Fruit fly (Drosophila melanogaster): ENCODE measurements around the gene CG11357.

The CG11357 gene

dm6 chr3L:4510317-4510716 lies 31.5 kb upstream of the CG11357 start:
- TF ChIP-seq h (GFP tag; optimal IDR thresholded peaks at IDR 0.05): no peak
- TF ChIP-seq brk (GFP tag; optimal IDR thresholded peaks at IDR 0.05): peak; percentile 16

- TF ChIP-seq h (GFP tag; optimal IDR thresholded peaks at IDR 0.05): no peak
- no peak for TF ChIP-seq Dif (GFP tag; optimal IDR thresholded peaks at IDR 0.05; ENCODE audit: partially characterized antibody)
These were observed 25.5 kb upstream of the CG11357 start for dm6 chr3L:4516378-4516777.

dm6 chr3L:4519417-4519931 lies 22.4 kb upstream of the CG11357 start:
- no peak for TF ChIP-seq h (GFP tag; optimal IDR thresholded peaks at IDR 0.05)
- no peak for TF ChIP-seq Jra (GFP tag; optimal IDR thresholded peaks at IDR 0.05)
- no peak for TF ChIP-seq Dfd (GFP tag; optimal IDR thresholded peaks at IDR 0.05)
- TF ChIP-seq Hnf4 (GFP tag; optimal IDR thresholded peaks at IDR 0.05): no peak
- TF ChIP-seq sage (GFP tag; optimal IDR thresholded peaks at IDR 0.05): no peak
- TF ChIP-seq brk (GFP tag; optimal IDR thresholded peaks at IDR 0.05): no peak
- TF ChIP-seq HLH106 (tag; optimal IDR thresholded peaks at IDR 0.05): no peak
- TF ChIP-seq Hr83 (GFP tag; optimal IDR thresholded peaks at IDR 0.05; ENCODE audit: poor library complexity, severe bottlenecking): no peak
- no peak for TF ChIP-seq Abd-B (GFP tag; optimal IDR thresholded peaks at IDR 0.05)
- no peak for TF ChIP-seq Vsx2 (GFP tag; optimal IDR thresholded peaks at IDR 0.05; ENCODE audit: partially characterized antibody)
- no peak for TF ChIP-seq sv (GFP tag; optimal IDR thresholded peaks at IDR 0.05)
- TF ChIP-seq Sp1 (GFP tag; optimal IDR thresholded peaks at IDR 0.05): no peak
- no peak for TF ChIP-seq CrebA (GFP tag; optimal IDR thresholded peaks at IDR 0.05; ENCODE audit: borderline replicate concordance)
- TF ChIP-seq CG32264 (GFP tag; optimal IDR thresholded peaks at IDR 0.05): no peak
- no peak for TF ChIP-seq tai (GFP tag; optimal IDR thresholded peaks at IDR 0.05)
- TF ChIP-seq Dif (GFP tag; optimal IDR thresholded peaks at IDR 0.05; ENCODE audit: partially characterized antibody): no peak
- TF ChIP-seq jim (GFP tag; optimal IDR thresholded peaks at IDR 0.05): no peak
- no peak for TF ChIP-seq Myc (optimal IDR thresholded peaks at IDR 0.05)
- TF ChIP-seq rgr (GFP tag; optimal IDR thresholded peaks at IDR 0.05): no peak

- no peak for TF ChIP-seq dmrt93B (GFP tag; optimal IDR thresholded peaks at IDR 0.05)
- TF ChIP-seq Hr78 (GFP tag; optimal IDR thresholded peaks at IDR 0.05): no peak
- TF ChIP-seq GATAd (GFP tag; optimal IDR thresholded peaks at IDR 0.05): no peak
- TF ChIP-seq psq (GFP tag; optimal IDR thresholded peaks at IDR 0.05): no peak
- TF ChIP-seq fru (GFP tag; optimal IDR thresholded peaks at IDR 0.05): no peak
These were observed 20.0 kb upstream of the CG11357 start for dm6 chr3L:4521809-4522208.

dm6 chr3L:4531941-4532478 lies 9.8 kb upstream of the CG11357 start, which contains the start of gene Tie:
Gene Tie, minus strand, starts transcription at chr3L:4532145.
- TF ChIP-seq Myc (optimal IDR thresholded peaks at IDR 0.05) (peak; percentile 20), OdsH (GFP tag; optimal IDR thresholded peaks at IDR 0.05) (no peak)

dm6 chr3L:4532841-4533619 lies 8.8 kb upstream of the CG11357 start, which contains the start of gene CG11353:
Gene CG11353, plus strand, starts transcription at chr3L:4533170.
- TF ChIP-seq sv (GFP tag; optimal IDR thresholded peaks at IDR 0.05) (no peak), OdsH (GFP tag; optimal IDR thresholded peaks at IDR 0.05) (no peak)

dm6 chr3L:4533941-4534340 lies 7.9 kb upstream of the CG11357 start:
- TF ChIP-seq dsf (GFP tag; optimal IDR thresholded peaks at IDR 0.05; ENCODE audit: borderline replicate concordance) (no peak), Rel (GFP tag; optimal IDR thresholded peaks at IDR 0.05) (no peak), Rel (tag; optimal IDR thresholded peaks at IDR 0.05) (no peak), N (GFP tag; optimal IDR thresholded peaks at IDR 0.05) (no peak), usp (GFP tag; optimal IDR thresholded peaks at IDR 0.05) (no peak), lola (GFP tag; optimal IDR thresholded peaks at IDR 0.05) (no peak), pan (optimal IDR thresholded peaks at IDR 0.05) (no peak), Hnf4 (GFP tag; optimal IDR thresholded peaks at IDR 0.05) (no peak), CG32264 (GFP tag; optimal IDR thresholded peaks at IDR 0.05) (no peak), psq (GFP tag; optimal IDR thresholded peaks at IDR 0.05) (no peak), ey (GFP tag; optimal IDR thresholded peaks at IDR 0.05) (no peak)
